Fruit fly (Drosophila melanogaster): ENCODE results near the gene Polr1E.
A peak's percentile ranks its signal among the peaks of the same experiment; 100 is the strongest.

Polr1E gene

dm6 chr3R:18267489-18267888 lies 34.0 kb downstream of the Polr1E start, which contains the start of gene CG18599 (continued):
- TF ChIP-seq CG42726 (GFP tag; IDR thresholded peaks at IDR 0.05; ENCODE audit: partially characterized antibody): no peak
- TF ChIP-seq cg (GFP tag; optimal IDR thresholded peaks at IDR 0.05): peak; percentile 33
- no peak for TF ChIP-seq CG1602 (GFP tag; optimal IDR thresholded peaks at IDR 0.05)
- no peak for TF ChIP-seq kay (GFP tag; optimal IDR thresholded peaks at IDR 0.05)
- no peak for TF ChIP-seq grn (GFP tag; optimal IDR thresholded peaks at IDR 0.05)
- no peak for TF ChIP-seq Hr51 (GFP tag; optimal IDR thresholded peaks at IDR 0.05)
- TF ChIP-seq fd3F (GFP tag; optimal IDR thresholded peaks at IDR 0.05): no peak
- 0 out of 2 replicates have a peak, but pooled peaks have one; percentile 25 for TF ChIP-seq CG6272 (GFP tag; IDR thresholded peaks at IDR 0.05)
- no peak for TF ChIP-seq CG8281 (tag; optimal IDR thresholded peaks at IDR 0.05)
- no peak for TF ChIP-seq Sry-δ (GFP tag; optimal IDR thresholded peaks at IDR 0.05)
- TF ChIP-seq CG17802 (tag; optimal IDR thresholded peaks at IDR 0.05): no peak
- no peak for TF ChIP-seq NK7.1 (GFP tag; optimal IDR thresholded peaks at IDR 0.05)
- TF ChIP-seq Sry-β (GFP tag; optimal IDR thresholded peaks at IDR 0.05): no peak
- no peak for TF ChIP-seq slp2 (GFP tag; optimal IDR thresholded peaks at IDR 0.05)
- no peak for TF ChIP-seq CG4360 (GFP tag; IDR thresholded peaks at IDR 0.05)
- no peak for TF ChIP-seq org-1 (GFP tag; optimal IDR thresholded peaks at IDR 0.05)
- TF ChIP-seq CG11093 (GFP tag; IDR thresholded peaks at IDR 0.05): no peak
- no peak for TF ChIP-seq Eip74EF (GFP tag; optimal IDR thresholded peaks at IDR 0.05)
- no peak for TF ChIP-seq CG9817 (tag; optimal IDR thresholded peaks at IDR 0.05)
- no peak for TF ChIP-seq bigmax (GFP tag; optimal IDR thresholded peaks at IDR 0.05)
- TF ChIP-seq Nf-YA (GFP tag; IDR thresholded peaks at IDR 0.05): 0 out of 2 replicates have a peak, but pooled peaks have one; percentile 20
- TF ChIP-seq Antp (GFP tag; optimal IDR thresholded peaks at IDR 0.05): no peak
- TF ChIP-seq Trl (optimal IDR thresholded peaks at IDR 0.05): no peak
- TF ChIP-seq Trl (GFP tag; optimal IDR thresholded peaks at IDR 0.05): no peak
- TF ChIP-seq zen2 (GFP tag; IDR thresholded peaks at IDR 0.05; ENCODE audit: partially characterized antibody): no peak
- no peak for TF ChIP-seq row (GFP tag; IDR thresholded peaks at IDR 0.05)
- TF ChIP-seq ssp (GFP tag; IDR thresholded peaks at IDR 0.05): no peak
- TF ChIP-seq lbe (GFP tag; optimal IDR thresholded peaks at IDR 0.05): no peak
- TF ChIP-seq phol (tag; optimal IDR thresholded peaks at IDR 0.05): no peak
- TF ChIP-seq CG8388 (GFP tag; optimal IDR thresholded peaks at IDR 0.05): no peak
- TF ChIP-seq CG17328 (GFP tag; IDR thresholded peaks at IDR 0.05): no peak

- peak; percentile 51; the same call in 1 of the 2 replicates for TF ChIP-seq seq (GFP tag; IDR thresholded peaks at IDR 0.05)
- peak; percentile 94 for TF ChIP-seq Nf-YB (GFP tag; optimal IDR thresholded peaks at IDR 0.05)
- no peak for TF ChIP-seq CG8089 (GFP tag; optimal IDR thresholded peaks at IDR 0.05)
- no peak for TF ChIP-seq Usf (GFP tag; optimal IDR thresholded peaks at IDR 0.05)
- no peak for TF ChIP-seq gfzf (GFP tag; optimal IDR thresholded peaks at IDR 0.05)
- TF ChIP-seq Nf-YC (tag; optimal IDR thresholded peaks at IDR 0.05): peak; percentile 93
These were observed 34.9 kb downstream of the Polr1E start for dm6 chr3R:18266665-18267064.

- TF ChIP-seq cato (GFP tag; optimal IDR thresholded peaks at IDR 0.05; ENCODE audit: borderline replicate concordance) (no peak), CG15011 (GFP tag; optimal IDR thresholded peaks at IDR 0.05) (no peak), danr (GFP tag; IDR thresholded peaks at IDR 0.05) (no peak), gsb (GFP tag; IDR thresholded peaks at IDR 0.05) (no peak), Hmr (GFP tag; optimal IDR thresholded peaks at IDR 0.05) (no peak), Nf-YC (tag; optimal IDR thresholded peaks at IDR 0.05) (peak; percentile 62), CG16863 (GFP tag; optimal IDR thresholded peaks at IDR 0.05) (no peak), bbx (GFP tag; IDR thresholded peaks at IDR 0.05; ENCODE audit: partially characterized antibody) (no peak), Mes4 (GFP tag; optimal IDR thresholded peaks at IDR 0.05) (no peak), ato (GFP tag; IDR thresholded peaks at IDR 0.05; ENCODE audit: partially characterized antibody) (no peak), Ssrp (tag; optimal IDR thresholded peaks at IDR 0.05) (no peak), CG3163 (GFP tag; optimal IDR thresholded peaks at IDR 0.05) (peak; percentile 42), CG1832 (GFP tag; optimal IDR thresholded peaks at IDR 0.05) (no peak), YL-1 (GFP tag; optimal IDR thresholded peaks at IDR 0.05) (no peak), fu2 (GFP tag; optimal IDR thresholded peaks at IDR 0.05) (no peak)
These were observed 36.3 kb downstream of the Polr1E start for dm6 chr3R:18265275-18265674.
